Worm (Caenorhabditis elegans): ENCODE results near the gene unc-32.
A peak's percentile ranks its signal among the peaks of the same experiment; 100 is the strongest.

DNA sequence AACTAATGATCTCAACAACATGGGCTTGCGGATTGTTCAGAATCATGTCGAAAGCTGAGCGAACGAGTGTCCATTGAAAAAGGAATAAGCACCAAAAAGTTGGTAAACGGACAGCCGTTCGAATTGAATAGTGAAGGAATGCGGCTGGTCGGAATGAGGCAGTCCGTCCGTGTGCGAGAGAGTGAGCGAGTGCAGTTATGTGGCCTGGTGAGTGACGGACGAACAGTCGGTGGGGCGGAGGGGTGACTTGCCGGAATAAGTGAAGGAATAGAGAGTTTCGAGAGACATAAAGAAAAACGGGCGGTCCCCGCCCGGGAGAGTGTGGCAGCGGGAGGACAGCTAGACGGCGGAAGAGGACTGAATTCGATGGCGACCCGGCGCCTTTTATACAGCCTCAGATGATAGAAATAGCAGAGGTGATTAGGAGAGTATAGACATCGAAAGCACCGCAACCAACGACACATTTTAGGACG is 40.1 kb upstream of the unc-32 start:
- peak; percentile 74 for TF ChIP-seq jun-1 (tag; optimal IDR thresholded peaks at IDR 0.05)
- peak; percentile 71 for TF ChIP-seq fos-1 (tag; optimal IDR thresholded peaks at IDR 0.05)
- no peak for TF ChIP-seq nhr-28 (tag; optimal IDR thresholded peaks at IDR 0.05)
- no peak for TF ChIP-seq unc-62 (GFP tag; optimal IDR thresholded peaks at IDR 0.05)
- peak; percentile 99 for TF ChIP-seq ama-1 (optimal IDR thresholded peaks at IDR 0.05)
- TF ChIP-seq nhr-77 (tag; optimal IDR thresholded peaks at IDR 0.05): no peak
- TF ChIP-seq ZK546.5 (tag; optimal IDR thresholded peaks at IDR 0.05): no peak
- TF ChIP-seq pha-4 (tag; optimal IDR thresholded peaks at IDR 0.05): no peak
- no peak for TF ChIP-seq egl-27 (tag; optimal IDR thresholded peaks at IDR 0.05)
